Fruit fly (Drosophila melanogaster): Measurements from ENCODE around the gene glec.

Gene glec

dm6 chr3R:21828785-21829486 lies 27.1 kb downstream of the glec start (continued):
- TF ChIP-seq CG10321 (GFP tag; IDR thresholded peaks at IDR 0.05) (no peak), HmgZ (tag; optimal IDR thresholded peaks at IDR 0.05) (peak; percentile 32), chm (GFP tag; IDR thresholded peaks at IDR 0.05) (peak; percentile 55; the same call in 1 of the 2 replicates), Taf1 (GFP tag; IDR thresholded peaks at IDR 0.05) (no peak), bcd (GFP tag; optimal IDR thresholded peaks at IDR 0.05) (peak; percentile 59), Blimp-1 (GFP tag; optimal IDR thresholded peaks at IDR 0.05) (peak; percentile 88), CG15479 (GFP tag; optimal IDR thresholded peaks at IDR 0.05) (no peak), dmrt99B (tag; optimal IDR thresholded peaks at IDR 0.05) (peak; percentile 59), CG3281 (GFP tag; optimal IDR thresholded peaks at IDR 0.05) (no peak), cg (GFP tag; optimal IDR thresholded peaks at IDR 0.05) (no peak), CG6689 (GFP tag; IDR thresholded peaks at IDR 0.05) (peak; percentile 72), CG13424 (tag; optimal IDR thresholded peaks at IDR 0.05) (peak; percentile 75), CkIIα-i1 (GFP tag; IDR thresholded peaks at IDR 0.05) (no peak), tna (GFP tag; IDR thresholded peaks at IDR 0.05; ENCODE audit: partially characterized antibody) (no peak), Atf-2 (GFP tag; optimal IDR thresholded peaks at IDR 0.05) (no peak), CG7556 (GFP tag; optimal IDR thresholded peaks at IDR 0.05) (peak; percentile 71), h (optimal IDR thresholded peaks at IDR 0.05) (no peak), CG15073 (GFP tag; optimal IDR thresholded peaks at IDR 0.05) (no peak), scrt (GFP tag; optimal IDR thresholded peaks at IDR 0.05) (no peak), org-1 (GFP tag; optimal IDR thresholded peaks at IDR 0.05) (peak; percentile 49), CG10543 (GFP tag; optimal IDR thresholded peaks at IDR 0.05) (no peak), zen2 (GFP tag; IDR thresholded peaks at IDR 0.05; ENCODE audit: partially characterized antibody) (no peak), Mes4 (GFP tag; optimal IDR thresholded peaks at IDR 0.05) (no peak), CG15696 (tag; optimal IDR thresholded peaks at IDR 0.05) (peak; percentile 82), p53 (GFP tag; optimal IDR thresholded peaks at IDR 0.05) (no peak), CG6654 (GFP tag; optimal IDR thresholded peaks at IDR 0.05) (peak; percentile 46), CG6683 (GFP tag; optimal IDR thresholded peaks at IDR 0.05) (no peak), nom (GFP tag; optimal IDR thresholded peaks at IDR 0.05) (no peak), psq (GFP tag; optimal IDR thresholded peaks at IDR 0.05) (peak; percentile 31), Bteb2 (GFP tag; optimal IDR thresholded peaks at IDR 0.05) (no peak), CG3726 (GFP tag; IDR thresholded peaks at IDR 0.05) (0 out of 3 replicates have a peak, but pooled peaks have one; percentile 30), ranshi (GFP tag; IDR thresholded peaks at IDR 0.05) (peak; percentile 53; the same call in 1 of the 2 replicates), CG4424 (GFP tag; optimal IDR thresholded peaks at IDR 0.05) (peak; percentile 86), CG4360 (GFP tag; IDR thresholded peaks at IDR 0.05) (no peak), az2 (GFP tag; optimal IDR thresholded peaks at IDR 0.05) (peak; percentile 74), B-H1 (GFP tag; IDR thresholded peaks at IDR 0.05) (no peak), E2f1 (GFP tag; IDR thresholded peaks at IDR 0.05) (no peak; the same call in 1 of the 2 replicates), CG10209 (GFP tag; optimal IDR thresholded peaks at IDR 0.05) (peak; percentile 54), CG8388 (GFP tag; optimal IDR thresholded peaks at IDR 0.05) (peak; percentile 91), CG32532 (GFP tag; IDR thresholded peaks at IDR 0.05) (no peak), CG10979 (tag; optimal IDR thresholded peaks at IDR 0.05) (peak; percentile 96), Doc3 (GFP tag; IDR thresholded peaks at IDR 0.05; ENCODE audit: partially characterized antibody) (no peak), Dll (GFP tag; IDR thresholded peaks at IDR 0.05; ENCODE audit: partially characterized antibody) (no peak), lmd (GFP tag; IDR thresholded peaks at IDR 0.05) (peak; percentile 60; the same call in 1 of the 2 replicates), Oaz (GFP tag; IDR thresholded peaks at IDR 0.05) (no peak), bab2 (GFP tag; optimal IDR thresholded peaks at IDR 0.05) (no peak), H15 (GFP tag; IDR thresholded peaks at IDR 0.05) (no peak), CG14860 (GFP tag; IDR thresholded peaks at IDR 0.05; ENCODE audit: partially characterized antibody) (no peak), Scr (GFP tag; IDR thresholded peaks at IDR 0.05; ENCODE audit: partially characterized antibody) (no peak)
